Fruit fly (Drosophila melanogaster): ENCODE measurements around the gene Nepl21.

- TF ChIP-seq usp (GFP tag; optimal IDR thresholded peaks at IDR 0.05), result no peak
- no peak for TF ChIP-seq ey (GFP tag; optimal IDR thresholded peaks at IDR 0.05)
- TF ChIP-seq CrebA (GFP tag; optimal IDR thresholded peaks at IDR 0.05; ENCODE audit: borderline replicate concordance), result no peak
- no peak for TF ChIP-seq Myc (optimal IDR thresholded peaks at IDR 0.05)
- no peak for TF ChIP-seq fru (GFP tag; optimal IDR thresholded peaks at IDR 0.05)
- TF ChIP-seq lola (GFP tag; optimal IDR thresholded peaks at IDR 0.05), result no peak
- no peak for TF ChIP-seq psq (GFP tag; optimal IDR thresholded peaks at IDR 0.05)
- no peak for TF ChIP-seq OdsH (GFP tag; optimal IDR thresholded peaks at IDR 0.05)
- TF ChIP-seq h (GFP tag; optimal IDR thresholded peaks at IDR 0.05), result no peak
- no peak for TF ChIP-seq Abd-B (GFP tag; optimal IDR thresholded peaks at IDR 0.05)
- TF ChIP-seq CG32264 (GFP tag; optimal IDR thresholded peaks at IDR 0.05), result no peak
- no peak for TF ChIP-seq brk (GFP tag; optimal IDR thresholded peaks at IDR 0.05)
Observed at dm6 chr3R:28872605-28873004, 10.9 kb upstream of the Nepl21 start, which contains the start of gene Nepl17.

Measured in whole organism, wandering third instar larva.